Worm (Caenorhabditis elegans) whole organism, mixed stage, embryonic: ENCODE results near the gene cytb-5.1.

Source experiments
- ceh-39 ChIP-seq: fragments of 150-350 bp; optimal IDR thresholded peaks from 2 replicates; lab custom pipeline; 2014; ENCODE audit warnings: missing biosample characterization, missing genetic modification characterization
- elt-1 ChIP-seq: sonication (generic microtip); optimal IDR thresholded peaks from 2 replicates; lab custom pipeline; 2017; ENCODE audit warnings: missing genetic modification characterization, mild to moderate bottlenecking, missing compliant biosample characterization, antibody characterized with exemption, moderate library complexity, borderline replicate concordance; ENCODE audit not compliant: insufficient read depth
- elt-3 ChIP-seq: fragments of 150-350 bp; optimal IDR thresholded peaks from 2 replicates; lab custom pipeline; 2014; ENCODE audit warnings: missing biosample characterization, missing genetic modification characterization
- flh-1 ChIP-seq: fragments of 200-800 bp; sonication (Bioruptor generic); optimal IDR thresholded peaks from 2 replicates; lab custom pipeline; 2018; ENCODE audit warnings: mild to moderate bottlenecking, missing genetic modification characterization, moderate library complexity, missing compliant biosample characterization
- mep-1 ChIP-seq: fragments of 150-350 bp; optimal IDR thresholded peaks from 2 replicates; lab custom pipeline; 2017; ENCODE audit warnings: missing biosample characterization, missing genetic modification reagents, missing genetic modification characterization, inconsistent platforms
- nhr-12 ChIP-seq: fragments of 150-350 bp; optimal IDR thresholded peaks from 2 replicates; lab custom pipeline; 2014; ENCODE audit warnings: missing biosample characterization, missing genetic modification characterization
- nhr-28 ChIP-seq: fragments of 150-350 bp; optimal IDR thresholded peaks from 2 replicates; lab custom pipeline; 2014; ENCODE audit warnings: missing biosample characterization, missing genetic modification characterization
- nhr-76 ChIP-seq: sonication (generic microtip); optimal IDR thresholded peaks from 2 replicates; lab custom pipeline; 2017; ENCODE audit warnings: missing biosample characterization, missing genetic modification characterization
- pha-4 ChIP-seq: fragments of 150-350 bp; optimal IDR thresholded peaks from 2 replicates; lab custom pipeline; 2018; ENCODE audit warnings: missing biosample characterization, missing genetic modification reagents, missing genetic modification characterization
- sem-2 ChIP-seq: fragments of 200-800 bp; sonication (Bioruptor generic); optimal IDR thresholded peaks from 2 replicates; lab custom pipeline; 2018; ENCODE audit warnings: mild to moderate bottlenecking, missing genetic modification characterization, missing compliant biosample characterization
- snpc-4 ChIP-seq: fragments of 150-350 bp; optimal IDR thresholded peaks from 2 replicates; lab custom pipeline; 2014; ENCODE audit warnings: missing biosample characterization, missing genetic modification characterization
- unc-120 ChIP-seq: sonication (generic microtip); optimal IDR thresholded peaks from 2 replicates; lab custom pipeline; 2017; ENCODE audit warnings: missing genetic modification characterization, missing compliant biosample characterization; ENCODE audit not compliant: poor library complexity, severe bottlenecking
- unc-62 ChIP-seq: fragments of 150-350 bp; optimal IDR thresholded peaks from 2 replicates; lab custom pipeline; 2014; ENCODE audit warnings: missing biosample characterization, missing genetic modification reagents, missing genetic modification characterization

ce11 chrX:14000198-14000748, 1.5 kb upstream of the cytb-5.1 start:
- TF ChIP-seq mep-1 (tag; lab: Kevin White, UChicago), result no peak
- TF ChIP-seq nhr-76, result no peak
- no peak for TF ChIP-seq nhr-28 (tag; lab: Kevin White, UChicago)
- TF ChIP-seq snpc-4 (tag; lab: Kevin White, UChicago), result no peak
- no peak for TF ChIP-seq pha-4 (tag; lab: Kevin White, UChicago)
- no peak for TF ChIP-seq nhr-12
- no peak for TF ChIP-seq flh-1 (GFP tag; lab: Kevin White, UChicago)
- no peak for TF ChIP-seq sem-2 (GFP tag; lab: Kevin White, UChicago)
- TF ChIP-seq elt-3 (tag; lab: Kevin White, UChicago), result no peak
- TF ChIP-seq elt-1, result no peak
- no peak for TF ChIP-seq unc-62
- no peak for TF ChIP-seq unc-120
- TF ChIP-seq ceh-39 (tag; lab: Kevin White, UChicago), result no peak
